Fruit fly (Drosophila melanogaster) whole organism, embryonic: ENCODE measurements around the gene cindr.

Experiments used
- Bgb ChIP-seq: fragments of 200-800 bp; sonication (Bioruptor generic); IDR thresholded peaks from 2 replicates; pipeline ENCODE4 v1.3.6; 2022; ENCODE audit warnings: missing biosample characterization, missing genetic modification characterization; ENCODE audit not compliant: partially characterized antibody
- CG11696 ChIP-seq: fragments of 200-800 bp; sonication (Bioruptor generic); IDR thresholded peaks from 2 replicates; pipeline ENCODE4 v1.3.6; 2022; ENCODE audit warnings: missing biosample characterization, missing genetic modification characterization
- CG12219 ChIP-seq: fragments of 200-800 bp; sonication (Bioruptor generic); optimal IDR thresholded peaks from 3 replicates; lab custom pipeline; 2018; ENCODE audit warnings: missing biosample characterization, mild to moderate bottlenecking, missing genetic modification characterization
- CG13287 ChIP-seq: fragments of 200-800 bp; sonication (Bioruptor generic); IDR thresholded peaks from 2 replicates; pipeline ENCODE4 v1.3.6; 2022; ENCODE audit warnings: missing biosample characterization, missing genetic modification characterization; ENCODE audit not compliant: partially characterized antibody
- CG15073 ChIP-seq: fragments of 200-800 bp; sonication (Bioruptor generic); optimal IDR thresholded peaks from 2 replicates; lab custom pipeline; 2016; ENCODE audit warnings: missing biosample characterization, missing genetic modification characterization
- CG16813 ChIP-seq: fragments of 200-800 bp; sonication (Bioruptor generic); IDR thresholded peaks from 3 replicates; pipeline ENCODE4 v1.3.6; 2022; ENCODE audit warnings: missing biosample characterization, missing genetic modification characterization; ENCODE audit not compliant: partially characterized antibody
- CG16863 ChIP-seq: fragments of 200-800 bp; sonication (Bioruptor generic); optimal IDR thresholded peaks from 3 replicates; lab custom pipeline; 2016; ENCODE audit warnings: missing biosample characterization, missing genetic modification characterization
- CG17186 ChIP-seq: fragments of 200-800 bp; sonication (Bioruptor generic); optimal IDR thresholded peaks from 3 replicates; lab custom pipeline; 2017; ENCODE audit warnings: missing biosample characterization, missing genetic modification reagents, missing genetic modification characterization
- CG1792 ChIP-seq: fragments of 200-800 bp; sonication (Bioruptor generic); optimal IDR thresholded peaks from 2 replicates; lab custom pipeline; 2016; ENCODE audit warnings: missing biosample characterization, missing genetic modification characterization
- CG31388 ChIP-seq: fragments of 200-800 bp; sonication (Bioruptor generic); optimal IDR thresholded peaks from 2 replicates; lab custom pipeline; 2016; ENCODE audit warnings: missing biosample characterization, missing genetic modification characterization
- CG3281 ChIP-seq: fragments of 200-800 bp; sonication (Bioruptor generic); optimal IDR thresholded peaks from 3 replicates; lab custom pipeline; 2017; ENCODE audit warnings: missing biosample characterization, mild to moderate bottlenecking, missing genetic modification characterization
- CG4360 ChIP-seq: fragments of 200-800 bp; sonication (Bioruptor generic); IDR thresholded peaks from 2 replicates; pipeline ENCODE4 v1.3.6; 2022; ENCODE audit warnings: missing biosample characterization, missing genetic modification characterization
- CG4820 ChIP-seq: fragments of 200-800 bp; sonication (Bioruptor generic); optimal IDR thresholded peaks from 3 replicates; lab custom pipeline; 2016; ENCODE audit warnings: missing biosample characterization, missing genetic modification characterization
- CG7745 ChIP-seq: fragments of 200-800 bp; sonication (Bioruptor generic); optimal IDR thresholded peaks from 2 replicates; lab custom pipeline; 2018; ENCODE audit warnings: missing biosample characterization, mild to moderate bottlenecking, missing genetic modification characterization, moderate library complexity
- CG7963 ChIP-seq: fragments of 200-800 bp; sonication (Bioruptor generic); IDR thresholded peaks from 3 replicates; pipeline ENCODE4 v1.3.6; 2022; ENCODE audit warnings: missing biosample characterization, missing genetic modification characterization; ENCODE audit not compliant: partially characterized antibody
- D19A ChIP-seq: fragments of 200-800 bp; optimal IDR thresholded peaks from 3 replicates; lab custom pipeline; 2019; ENCODE audit warnings: missing biosample characterization, mild to moderate bottlenecking, missing genetic modification characterization, moderate library complexity
- Dbx ChIP-seq: fragments of 200-800 bp; sonication (Bioruptor generic); IDR thresholded peaks from 3 replicates; pipeline ENCODE4 v1.3.6; 2022; ENCODE audit warnings: missing biosample characterization, missing genetic modification characterization
- Dp ChIP-seq: fragments of 200-800 bp; sonication (Bioruptor generic); optimal IDR thresholded peaks from 2 replicates; lab custom pipeline; 2018; ENCODE audit warnings: missing biosample characterization, mild to moderate bottlenecking, missing genetic modification characterization, moderate library complexity
- Drgx ChIP-seq: fragments of 200-800 bp; sonication (Bioruptor generic); IDR thresholded peaks from 2 replicates; pipeline ENCODE4 v1.3.6; 2022; ENCODE audit warnings: missing biosample characterization, missing genetic modification characterization
- ERR ChIP-seq: fragments of 200-800 bp; sonication (Bioruptor generic); optimal IDR thresholded peaks from 2 replicates; lab custom pipeline; 2016; ENCODE audit warnings: missing biosample characterization, missing genetic modification characterization
- Elba2 ChIP-seq: fragments of 200-800 bp; sonication (Bioruptor generic); optimal IDR thresholded peaks from 3 replicates; lab custom pipeline; 2016; ENCODE audit warnings: missing biosample characterization, missing genetic modification characterization
- HLH4C ChIP-seq: fragments of 200-800 bp; sonication (Bioruptor generic); IDR thresholded peaks from 3 replicates; pipeline ENCODE4 v1.3.6; 2022; ENCODE audit warnings: missing biosample characterization, missing genetic modification characterization; ENCODE audit not compliant: partially characterized antibody
- Hr3 ChIP-seq: fragments of 200-800 bp; sonication (Bioruptor generic); optimal IDR thresholded peaks from 3 replicates; lab custom pipeline; 2016; ENCODE audit warnings: missing biosample characterization, missing genetic modification characterization
- Hsf ChIP-seq: fragments of 200-800 bp; sonication (Bioruptor generic); optimal IDR thresholded peaks from 3 replicates; lab custom pipeline; 2016; ENCODE audit warnings: missing biosample characterization, missing genetic modification characterization
- Kr ChIP-seq: fragments of 200-800 bp; sonication (Bioruptor generic); optimal IDR thresholded peaks from 2 replicates; lab custom pipeline; 2017; ENCODE audit warnings: missing biosample characterization, mild to moderate bottlenecking, missing genetic modification characterization
- Nf-YC ChIP-seq: fragments of 200-800 bp; optimal IDR thresholded peaks from 3 replicates; lab custom pipeline; 2019; ENCODE audit warnings: missing biosample characterization, mild to moderate bottlenecking, missing genetic modification characterization, moderate library complexity
- NfI ChIP-seq: fragments of 200-800 bp; sonication (Bioruptor generic); optimal IDR thresholded peaks from 3 replicates; lab custom pipeline; 2018; ENCODE audit warnings: missing biosample characterization, mild to moderate bottlenecking, missing genetic modification characterization, moderate library complexity
- Oaz ChIP-seq: fragments of 200-800 bp; sonication (Bioruptor generic); IDR thresholded peaks from 2 replicates; pipeline ENCODE4 v1.3.6; 2022; ENCODE audit warnings: missing biosample characterization, missing genetic modification characterization
- Sox100B ChIP-seq: fragments of 200-800 bp; sonication (Bioruptor generic); optimal IDR thresholded peaks from 3 replicates; lab custom pipeline; 2018; ENCODE audit warnings: missing biosample characterization, mild to moderate bottlenecking, missing genetic modification characterization
- Sry-δ ChIP-seq: fragments of 200-800 bp; sonication (Bioruptor generic); optimal IDR thresholded peaks from 2 replicates; lab custom pipeline; 2016; ENCODE audit warnings: missing biosample characterization, missing genetic modification characterization
- Usf ChIP-seq: fragments of 200-800 bp; sonication (Bioruptor generic); optimal IDR thresholded peaks from 2 replicates; lab custom pipeline; 2017; ENCODE audit warnings: missing genotype, missing biosample characterization, missing genetic modification characterization
- ash1 ChIP-seq: fragments of 200-800 bp; sonication (Bioruptor generic); optimal IDR thresholded peaks from 2 replicates; lab custom pipeline; 2018; ENCODE audit warnings: missing biosample characterization, mild to moderate bottlenecking, missing genetic modification characterization
- chn ChIP-seq: fragments of 200-800 bp; sonication (Bioruptor generic); optimal IDR thresholded peaks from 2 replicates; lab custom pipeline; 2016; ENCODE audit warnings: missing biosample characterization, missing genetic modification characterization
- disco-r ChIP-seq: fragments of 200-800 bp; sonication (Bioruptor generic); optimal IDR thresholded peaks from 2 replicates; lab custom pipeline; 2016; ENCODE audit warnings: missing biosample characterization, missing genetic modification characterization
- dmrt99B ChIP-seq: fragments of 200-800 bp; sonication (Bioruptor generic); optimal IDR thresholded peaks from 2 replicates; lab custom pipeline; 2018; ENCODE audit warnings: missing biosample characterization, mild to moderate bottlenecking, missing genetic modification characterization, moderate library complexity
- gce ChIP-seq: fragments of 200-800 bp; sonication (Bioruptor generic); IDR thresholded peaks from 3 replicates; pipeline ENCODE4 v1.3.6; 2022; ENCODE audit warnings: missing biosample characterization, missing genetic modification characterization
- gfzf ChIP-seq: fragments of 200-800 bp; sonication (Bioruptor generic); optimal IDR thresholded peaks from 2 replicates; lab custom pipeline; 2016; ENCODE audit warnings: missing biosample characterization, mild to moderate bottlenecking, missing genetic modification characterization, moderate library complexity
- gsb-n ChIP-seq: fragments of 200-800 bp; sonication (Bioruptor generic); optimal IDR thresholded peaks from 3 replicates; lab custom pipeline; 2018; ENCODE audit warnings: missing biosample characterization, mild to moderate bottlenecking, missing genetic modification characterization
- h ChIP-seq: fragments of >200 bp; optimal IDR thresholded peaks from 2 replicates; lab custom pipeline; 2017
- hb ChIP-seq: fragments of 200-800 bp; sonication (Bioruptor generic); IDR thresholded peaks from 3 replicates; pipeline ENCODE4 v1.3.6; 2022; ENCODE audit warnings: missing biosample characterization, missing genetic modification characterization; ENCODE audit not compliant: partially characterized antibody
- kni ChIP-seq: fragments of 200-800 bp; sonication (Bioruptor generic); optimal IDR thresholded peaks from 3 replicates; lab custom pipeline; 2017; ENCODE audit warnings: mild to moderate bottlenecking, missing biosample characterization, missing genetic modification reagents, missing genetic modification characterization
- nerfin-2 ChIP-seq: fragments of 200-800 bp; sonication (Bioruptor generic); IDR thresholded peaks from 2 replicates; pipeline ENCODE4 v1.3.6; 2022; ENCODE audit warnings: missing biosample characterization, missing genetic modification characterization; ENCODE audit not compliant: partially characterized antibody
- nom ChIP-seq: fragments of 200-800 bp; sonication (Bioruptor generic); optimal IDR thresholded peaks from 2 replicates; lab custom pipeline; 2017; ENCODE audit warnings: missing biosample characterization, missing genetic modification characterization, mild to moderate bottlenecking, moderate library complexity, missing genetic modification reagents
- otp ChIP-seq: fragments of 200-800 bp; sonication (Bioruptor generic); IDR thresholded peaks from 3 replicates; pipeline ENCODE4, ENCODE4 v1.3.6; 2022; ENCODE audit warnings: missing biosample characterization, missing genetic modification characterization
- pita ChIP-seq: fragments of 200-800 bp; sonication (Bioruptor generic); optimal IDR thresholded peaks from 2 replicates; lab custom pipeline; 2017; ENCODE audit warnings: missing biosample characterization, mild to moderate bottlenecking, missing genetic modification characterization
- sna ChIP-seq: fragments of 200-800 bp; sonication (Bioruptor generic); IDR thresholded peaks from 2 replicates; pipeline ENCODE4 v1.3.6; 2022; ENCODE audit warnings: missing biosample characterization, missing genetic modification characterization; ENCODE audit not compliant: partially characterized antibody
- so ChIP-seq: fragments of 200-800 bp; sonication (Bioruptor generic); IDR thresholded peaks from 3 replicates; pipeline ENCODE4 v1.3.6; 2022; ENCODE audit warnings: missing biosample characterization, missing genetic modification characterization
- tll ChIP-seq, 2 experiments: fragments of 200-800 bp in 1 of 2; fragments of >200 bp in 1 of 2; sonication (Bioruptor generic) in 1 of 2; optimal IDR thresholded peaks; 2 replicates each; lab custom pipeline; 2017 to 2019; ENCODE audit warnings: missing biosample characterization in 2 of 2, missing genetic modification characterization in 2 of 2, mild to moderate bottlenecking in 1 of 2, moderate library complexity in 1 of 2
- tna ChIP-seq: fragments of 200-800 bp; sonication (Bioruptor generic); IDR thresholded peaks from 2 replicates; pipeline ENCODE4 v1.3.6; 2022; ENCODE audit warnings: missing biosample characterization, missing genetic modification characterization; ENCODE audit not compliant: partially characterized antibody
- tx ChIP-seq: fragments of 200-800 bp; sonication (Bioruptor generic); optimal IDR thresholded peaks from 2 replicates; lab custom pipeline; 2016; ENCODE audit warnings: missing biosample characterization, missing genetic modification characterization

cindr gene

dm6 chr3R:30806490-30807195, 1.8 kb upstream of the cindr start, which contains the start of the genes wts and dj-1beta (continued):
- TF ChIP-seq D19A (no peak), Usf (GFP tag; lab: Kevin White, UChicago) (no peak), Hsf (GFP tag; lab: Kevin White, UChicago) (no peak), CG4820 (no peak), gsb-n (tag; lab: Kevin White, UChicago) (no peak), CG15073 (no peak), Hr3 (GFP tag; lab: Kevin White, UChicago) (peak; percentile 7), HLH4C (GFP tag; lab: Robert Waterston, UW) (peak; percentile 93), CG3281 (GFP tag; lab: Kevin White, UChicago) (no peak), CG12219 (GFP tag; lab: Kevin White, UChicago) (no peak), nerfin-2 (GFP tag; lab: Robert Waterston, UW) (peak; percentile 81), disco-r (no peak), NfI (no peak), CG13287 (peak; percentile 90), ash1 (GFP tag; lab: Kevin White, UChicago) (no peak), h (no peak), CG4360 (GFP tag; lab: Robert Waterston, UW) (no peak), tna (GFP tag; lab: Robert Waterston, UW) (peak; percentile 91), CG16813 (GFP tag; lab: Robert Waterston, UW) (peak; percentile 94), otp (no peak), so (GFP tag; lab: Robert Waterston, UW) (no peak), dmrt99B (tag; lab: Kevin White, UChicago) (no peak), Oaz (GFP tag; lab: Robert Waterston, UW) (no peak), CG7745 (tag; lab: Kevin White, UChicago) (no peak), Dbx (no peak), hb (GFP tag; lab: Robert Waterston, UW) (peak; percentile 94), sna (GFP tag; lab: Robert Waterston, UW) (peak; percentile 87), Elba2 (GFP tag; lab: Kevin White, UChicago) (no peak), ERR (GFP tag; lab: Kevin White, UChicago) (no peak), Dp (GFP tag; lab: Kevin White, UChicago) (peak; percentile 94), pita (GFP tag; lab: Kevin White, UChicago) (peak; percentile 66), chn (no peak), CG11696 (GFP tag; lab: Robert Waterston, UW) (no peak), Sry-δ (GFP tag; lab: Kevin White, UChicago) (peak; percentile 93), gce (GFP tag; lab: Robert Waterston, UW) (no peak), tx (no peak), tll (GFP tag; optimal IDR thresholded peaks at IDR 0.05; lab: Kevin White, UChicago) (no peak), kni (GFP tag; lab: Kevin White, UChicago) (no peak), Bgb (GFP tag; lab: Robert Waterston, UW) (peak; percentile 97), CG16863 (GFP tag; lab: Kevin White, UChicago) (no peak), Kr (no peak), CG31388 (GFP tag; lab: Kevin White, UChicago) (no peak), CG7963 (peak; percentile 91), Drgx (GFP tag; lab: Robert Waterston, UW) (no peak), Sox100B (no peak), CG1792 (GFP tag; lab: Kevin White, UChicago) (no peak), gfzf (GFP tag; lab: Kevin White, UChicago) (peak; percentile 62), nom (GFP tag; lab: Kevin White, UChicago) (no peak), Nf-YC (tag; lab: Kevin White, UChicago) (no peak), CG17186 (no peak)
